Fruit fly (Drosophila melanogaster) whole organism, embryonic: ENCODE measurements around the gene CG5096.

Source experiments
- ATbp ChIP-seq: fragments of 200-800 bp; sonication (Bioruptor generic); optimal IDR thresholded peaks from 2 replicates; lab custom pipeline; 2017; ENCODE audit warnings: missing biosample characterization, mild to moderate bottlenecking, missing genetic modification characterization, missing genetic modification reagents
- CG10267 ChIP-seq: fragments of 200-800 bp; sonication (Bioruptor generic); optimal IDR thresholded peaks from 2 replicates; lab custom pipeline; 2018; ENCODE audit warnings: missing biosample characterization, mild to moderate bottlenecking, missing genetic modification characterization, moderate library complexity
- CG10274 ChIP-seq: fragments of 200-800 bp; sonication (Bioruptor generic); optimal IDR thresholded peaks from 3 replicates; lab custom pipeline; 2017; ENCODE audit warnings: missing biosample characterization, mild to moderate bottlenecking, missing genetic modification characterization
- CG12942 ChIP-seq: fragments of 200-800 bp; sonication (Bioruptor generic); optimal IDR thresholded peaks from 3 replicates; lab custom pipeline; 2016; ENCODE audit warnings: missing biosample characterization, missing genetic modification characterization
- CG13424 ChIP-seq: fragments of 200-800 bp; sonication (Bioruptor generic); optimal IDR thresholded peaks from 2 replicates; lab custom pipeline; 2019; ENCODE audit warnings: missing biosample characterization, mild to moderate bottlenecking, missing genetic modification characterization, moderate library complexity
- CG14014 ChIP-seq: fragments of 200-800 bp; sonication (Bioruptor generic); IDR thresholded peaks from 2 replicates; pipeline ENCODE4 v1.3.6; 2022; ENCODE audit warnings: missing biosample characterization, missing genetic modification characterization
- CG2120 ChIP-seq: fragments of 200-800 bp; sonication (Bioruptor generic); optimal IDR thresholded peaks from 3 replicates; lab custom pipeline; 2016; ENCODE audit warnings: missing biosample characterization, missing genetic modification characterization
- CG2129 ChIP-seq: fragments of 200-800 bp; sonication (Bioruptor generic); IDR thresholded peaks from 2 replicates; pipeline ENCODE4 v1.3.6; 2022; ENCODE audit warnings: missing biosample characterization, missing genetic modification characterization; ENCODE audit not compliant: partially characterized antibody
- CG32532 ChIP-seq: fragments of 200-800 bp; sonication (Bioruptor generic); IDR thresholded peaks from 2 replicates; pipeline ENCODE4 v1.3.6; 2022; ENCODE audit warnings: missing biosample characterization, missing genetic modification characterization
- CG3726 ChIP-seq: fragments of 200-800 bp; sonication (Bioruptor generic); IDR thresholded peaks from 3 replicates; pipeline ENCODE4, ENCODE4 v1.3.6; 2022; ENCODE audit warnings: missing biosample characterization, missing genetic modification characterization
- CG4282 ChIP-seq: fragments of 200-800 bp; sonication (Bioruptor generic); optimal IDR thresholded peaks from 2 replicates; lab custom pipeline; 2016; ENCODE audit warnings: missing biosample characterization, missing genetic modification characterization
- CG4730 ChIP-seq: fragments of 200-800 bp; sonication (Bioruptor generic); IDR thresholded peaks from 2 replicates; pipeline ENCODE4 v1.3.6; 2022; ENCODE audit warnings: missing biosample characterization, missing genetic modification characterization
- CG5245 ChIP-seq: fragments of 200-800 bp; sonication (Bioruptor generic); optimal IDR thresholded peaks from 3 replicates; lab custom pipeline; 2016; ENCODE audit warnings: missing biosample characterization, missing genetic modification characterization
- CG7271 ChIP-seq: fragments of 200-800 bp; sonication (Bioruptor generic); optimal IDR thresholded peaks from 2 replicates; lab custom pipeline; 2018; ENCODE audit warnings: missing biosample characterization, mild to moderate bottlenecking, missing genetic modification characterization, moderate library complexity
- CG8359 ChIP-seq: fragments of 200-800 bp; sonication (Bioruptor generic); optimal IDR thresholded peaks from 2 replicates; lab custom pipeline; 2017; ENCODE audit warnings: missing biosample characterization, mild to moderate bottlenecking, missing genetic modification characterization, borderline replicate concordance
- CG9797 ChIP-seq: fragments of 200-800 bp; sonication (Bioruptor generic); optimal IDR thresholded peaks from 3 replicates; lab custom pipeline; 2018; ENCODE audit warnings: missing biosample characterization, mild to moderate bottlenecking, missing genetic modification characterization
- Chrac-16 ChIP-seq: fragments of 200-800 bp; sonication (Bioruptor generic); optimal IDR thresholded peaks from 3 replicates; lab custom pipeline; 2016; ENCODE audit warnings: missing biosample characterization, missing genetic modification characterization
- D19A ChIP-seq: fragments of 200-800 bp; optimal IDR thresholded peaks from 3 replicates; lab custom pipeline; 2019; ENCODE audit warnings: missing biosample characterization, mild to moderate bottlenecking, missing genetic modification characterization, moderate library complexity
- Eip74EF ChIP-seq, 2 experiments: fragments of 200-800 bp in 1 of 2; fragments of >200 bp in 1 of 2; sonication (Bioruptor generic) in 1 of 2; optimal IDR thresholded peaks; 2 replicates each; lab custom pipeline; 2017 to 2019; ENCODE audit warnings: missing biosample characterization in 2 of 2, missing genetic modification characterization in 2 of 2, mild to moderate bottlenecking in 1 of 2, moderate library complexity in 1 of 2
- GATAe ChIP-seq: fragments of 200-800 bp; sonication (Bioruptor generic); conservative IDR thresholded peaks from 2 replicates; pipeline ENCODE4 v1.3.6; 2022; ENCODE audit warnings: missing biosample characterization, missing genetic modification characterization
- HmgD ChIP-seq: fragments of 200-800 bp; sonication (Bioruptor generic); optimal IDR thresholded peaks from 3 replicates; lab custom pipeline; 2016; ENCODE audit warnings: missing biosample characterization, missing genetic modification characterization
- Hmx ChIP-seq: fragments of 200-800 bp; sonication (Bioruptor generic); optimal IDR thresholded peaks from 2 replicates; lab custom pipeline; 2016; ENCODE audit warnings: missing biosample characterization, missing genetic modification characterization
- Hsf ChIP-seq: fragments of 200-800 bp; sonication (Bioruptor generic); optimal IDR thresholded peaks from 3 replicates; lab custom pipeline; 2016; ENCODE audit warnings: missing biosample characterization, missing genetic modification characterization
- Jarid2 ChIP-seq: fragments of 200-800 bp; sonication (Bioruptor generic); optimal IDR thresholded peaks from 3 replicates; lab custom pipeline; 2017; ENCODE audit warnings: mild to moderate bottlenecking, missing biosample characterization, missing genetic modification reagents, missing genetic modification characterization
- Myb ChIP-seq: fragments of 200-800 bp; sonication (Bioruptor generic); optimal IDR thresholded peaks from 2 replicates; lab custom pipeline; 2016; ENCODE audit warnings: missing biosample characterization, missing genetic modification characterization
- Nf-YA ChIP-seq: fragments of 200-800 bp; sonication (Bioruptor generic); IDR thresholded peaks from 2 replicates; pipeline ENCODE4 v1.3.6; 2022; ENCODE audit warnings: missing biosample characterization, missing genetic modification characterization
- Optix ChIP-seq: fragments of 200-800 bp; sonication (Bioruptor generic); IDR thresholded peaks from 3 replicates; pipeline ENCODE4 v1.3.6; 2022; ENCODE audit warnings: missing biosample characterization, missing genetic modification characterization
- Ptx1 ChIP-seq: fragments of 200-800 bp; sonication (Bioruptor generic); IDR thresholded peaks from 2 replicates; pipeline ENCODE4 v1.3.6; 2022; ENCODE audit warnings: missing biosample characterization, missing genetic modification characterization
- Ravus ChIP-seq: fragments of 200-800 bp; sonication (Bioruptor generic); IDR thresholded peaks from 2 replicates; pipeline ENCODE4 v1.3.6; 2022; ENCODE audit warnings: missing biosample characterization, missing genetic modification characterization
- Rx ChIP-seq: fragments of 200-800 bp; sonication (Bioruptor generic); IDR thresholded peaks from 2 replicates; pipeline ENCODE4 v1.3.6; 2022; ENCODE audit warnings: missing biosample characterization, missing genetic modification characterization
- Usf ChIP-seq: fragments of 200-800 bp; sonication (Bioruptor generic); optimal IDR thresholded peaks from 2 replicates; lab custom pipeline; 2017; ENCODE audit warnings: missing genotype, missing biosample characterization, missing genetic modification characterization
- Xrp1 ChIP-seq: fragments of 200-800 bp; sonication (Bioruptor generic); IDR thresholded peaks from 2 replicates; pipeline ENCODE4 v1.3.6; 2022; ENCODE audit warnings: missing biosample characterization, missing genetic modification characterization
- aop ChIP-seq: fragments of 200-800 bp; sonication (Bioruptor generic); IDR thresholded peaks from 2 replicates; pipeline ENCODE4 v1.3.6; 2022; ENCODE audit warnings: missing biosample characterization, missing genetic modification characterization
- bab2 ChIP-seq: fragments of 200-800 bp; sonication (Bioruptor generic); optimal IDR thresholded peaks from 2 replicates; lab custom pipeline; 2016; ENCODE audit warnings: missing biosample characterization, missing genetic modification characterization
- bigmax ChIP-seq: fragments of 200-800 bp; sonication (Bioruptor generic); optimal IDR thresholded peaks from 2 replicates; lab custom pipeline; 2018; ENCODE audit warnings: missing biosample characterization, mild to moderate bottlenecking, missing genetic modification characterization
- chm ChIP-seq: fragments of 200-800 bp; sonication (Bioruptor generic); IDR thresholded peaks from 2 replicates; pipeline ENCODE4 v1.3.6; 2022; ENCODE audit warnings: missing biosample characterization, missing genetic modification characterization
- crp ChIP-seq, 2 experiments: fragments of 200-800 bp; sonication (Bioruptor generic); optimal IDR thresholded peaks; 2 replicates in 1 of 2; 3 replicates in 1 of 2; lab custom pipeline; 2017; ENCODE audit warnings: missing biosample characterization in 2 of 2, missing genetic modification characterization in 2 of 2, mild to moderate bottlenecking in 1 of 2, moderate library complexity in 1 of 2
- da ChIP-seq: fragments of 200-800 bp; sonication (Bioruptor generic); optimal IDR thresholded peaks from 2 replicates; lab custom pipeline; 2016; ENCODE audit warnings: missing biosample characterization, missing genetic modification characterization
- dan ChIP-seq: fragments of 200-800 bp; sonication (Bioruptor generic); IDR thresholded peaks from 2 replicates; pipeline ENCODE4 v1.3.6; 2022; ENCODE audit warnings: missing biosample characterization, missing genetic modification characterization
- dpn ChIP-seq, 2 experiments: fragments of 200-800 bp; sonication (Bioruptor generic); optimal IDR thresholded peaks; 3 replicates each; lab custom pipeline; 2016; ENCODE audit warnings: missing biosample characterization in 2 of 2, missing genetic modification characterization in 2 of 2
- ham ChIP-seq: fragments of 200-800 bp; sonication (Bioruptor generic); IDR thresholded peaks from 2 replicates; pipeline ENCODE4 v1.3.6; 2022; ENCODE audit warnings: missing biosample characterization, missing genetic modification characterization
- jigr1 ChIP-seq: fragments of 200-800 bp; sonication (Bioruptor generic); IDR thresholded peaks from 3 replicates; pipeline ENCODE4 v1.3.6; 2022; ENCODE audit warnings: missing biosample characterization, missing genetic modification characterization
- kah ChIP-seq: fragments of 200-800 bp; sonication (Bioruptor generic); optimal IDR thresholded peaks from 2 replicates; lab custom pipeline; 2018; ENCODE audit warnings: missing biosample characterization, mild to moderate bottlenecking, missing genetic modification characterization
- kay ChIP-seq: fragments of 200-800 bp; sonication (Bioruptor generic); optimal IDR thresholded peaks from 2 replicates; lab custom pipeline; 2016; ENCODE audit warnings: missing biosample characterization, missing genetic modification characterization
- maf-S ChIP-seq: fragments of 200-800 bp; sonication (Bioruptor generic); optimal IDR thresholded peaks from 2 replicates; lab custom pipeline; 2016; ENCODE audit warnings: missing biosample characterization, missing genetic modification characterization
- nau ChIP-seq: fragments of 200-800 bp; sonication (Bioruptor generic); optimal IDR thresholded peaks from 3 replicates; lab custom pipeline; 2017; ENCODE audit warnings: missing biosample characterization, mild to moderate bottlenecking, missing genetic modification characterization, missing genetic modification reagents
- nom ChIP-seq: fragments of 200-800 bp; sonication (Bioruptor generic); optimal IDR thresholded peaks from 2 replicates; lab custom pipeline; 2017; ENCODE audit warnings: missing biosample characterization, missing genetic modification characterization, mild to moderate bottlenecking, moderate library complexity, missing genetic modification reagents
- org-1 ChIP-seq: fragments of 200-800 bp; sonication (Bioruptor generic); optimal IDR thresholded peaks from 2 replicates; lab custom pipeline; 2017; ENCODE audit warnings: missing biosample characterization, missing genetic modification characterization
- slbo ChIP-seq: fragments of 200-800 bp; sonication (Bioruptor generic); IDR thresholded peaks from 2 replicates; pipeline ENCODE4 v1.3.6; 2022; ENCODE audit warnings: missing biosample characterization, missing genetic modification characterization
- stwl ChIP-seq: fragments of 200-800 bp; sonication (Bioruptor generic); optimal IDR thresholded peaks from 3 replicates; lab custom pipeline; 2018; ENCODE audit warnings: missing biosample characterization, mild to moderate bottlenecking, missing genetic modification characterization, moderate library complexity
- zen ChIP-seq: fragments of 200-800 bp; sonication (Bioruptor generic); optimal IDR thresholded peaks from 3 replicates; lab custom pipeline; 2018; ENCODE audit warnings: missing biosample characterization, mild to moderate bottlenecking, missing genetic modification characterization, moderate library complexity

CG5096 gene

dm6 chr2L:10339212-10339721 lies 42.8 kb upstream of the CG5096 start, which contains the start of gene SamDC (continued):
- TF ChIP-seq ham (no peak), CG2120 (GFP tag; lab: Kevin White, UChicago) (peak; percentile 37), jigr1 (GFP tag; lab: Robert Waterston, UW) (no peak; the same call in 2 of the 3 replicates), CG12942 (GFP tag; lab: Kevin White, UChicago) (peak; percentile 4), CG4730 (GFP tag; lab: Robert Waterston, UW) (no peak), Myb (GFP tag; lab: Kevin White, UChicago) (peak; percentile 5), bigmax (GFP tag; lab: Kevin White, UChicago) (peak; percentile 46), stwl (tag; lab: Kevin White, UChicago) (peak; percentile 78), Xrp1 (GFP tag; lab: Robert Waterston, UW) (peak; percentile 32; the same call in 1 of the 2 replicates), Usf (GFP tag; lab: Kevin White, UChicago) (no peak), CG32532 (GFP tag; lab: Robert Waterston, UW) (peak; percentile 42; the same call in 1 of the 2 replicates), Chrac-16 (GFP tag; lab: Kevin White, UChicago) (no peak), org-1 (GFP tag; lab: Kevin White, UChicago) (no peak), CG13424 (tag; lab: Kevin White, UChicago) (peak; percentile 59), ATbp (GFP tag; lab: Kevin White, UChicago) (no peak), Rx (GFP tag; lab: Robert Waterston, UW) (no peak), crp (GFP tag; optimal IDR thresholded peaks at IDR 0.05; lab: Kevin White, UChicago) (peak in 1 of 2 experiments; percentile 60), kay (GFP tag; lab: Kevin White, UChicago) (no peak), nom (no peak), Ptx1 (GFP tag; lab: Robert Waterston, UW) (peak; percentile 44), chm (GFP tag; lab: Robert Waterston, UW) (no peak; the same call in 1 of the 2 replicates), dpn (GFP tag; optimal IDR thresholded peaks at IDR 0.05; lab: Kevin White, UChicago) (peak; percentile 33 to 47), Eip74EF (GFP tag; optimal IDR thresholded peaks at IDR 0.05; lab: Kevin White, UChicago) (peak in 1 of 2 experiments; percentile 94), slbo (GFP tag; lab: Robert Waterston, UW) (peak; percentile 57), CG2129 (peak; percentile 57; the same call in 1 of the 2 replicates), CG14014 (GFP tag; lab: Robert Waterston, UW) (no peak), CG5245 (GFP tag; lab: Kevin White, UChicago) (peak; percentile 14), GATAe (GFP tag; lab: Robert Waterston, UW) (no peak), Nf-YA (GFP tag; lab: Robert Waterston, UW) (no peak), bab2 (GFP tag; lab: Kevin White, UChicago) (no peak), nau (GFP tag; lab: Kevin White, UChicago) (no peak), CG9797 (GFP tag; lab: Kevin White, UChicago) (peak; percentile 44), da (no peak), zen (tag; lab: Kevin White, UChicago) (peak; percentile 58), Hmx (GFP tag; lab: Kevin White, UChicago) (no peak), Optix (GFP tag; lab: Robert Waterston, UW) (no peak), CG8359 (GFP tag; lab: Kevin White, UChicago) (no peak), Ravus (GFP tag; lab: Robert Waterston, UW) (no peak), CG3726 (GFP tag; lab: Robert Waterston, UW) (no peak), HmgD (GFP tag; lab: Kevin White, UChicago) (peak; percentile 27), dan (no peak), maf-S (GFP tag; lab: Kevin White, UChicago) (no peak), CG10267 (peak; percentile 58), CG4282 (GFP tag; lab: Kevin White, UChicago) (no peak), D19A (tag; lab: Kevin White, UChicago) (peak; percentile 55), CG10274 (GFP tag; lab: Kevin White, UChicago) (no peak), kah (no peak), Hsf (GFP tag; lab: Kevin White, UChicago) (peak; percentile 36), CG7271 (tag; lab: Kevin White, UChicago) (no peak), Jarid2 (GFP tag; lab: Kevin White, UChicago) (no peak), aop (GFP tag; lab: Robert Waterston, UW) (no peak)
